Fruit fly (Drosophila melanogaster) whole organism, embryonic: ENCODE data around the gene morgue.

Experiments used
- Asciz ChIP-seq: fragments of 200-800 bp; sonication (Bioruptor generic); optimal IDR thresholded peaks from 2 replicates; lab custom pipeline; 2017; ENCODE audit warnings: missing biosample characterization, mild to moderate bottlenecking, missing genetic modification characterization, missing genetic modification reagents
- BEAF-32 ChIP-seq: fragments of 200-800 bp; sonication (Bioruptor generic); optimal IDR thresholded peaks from 3 replicates; lab custom pipeline; 2017; ENCODE audit warnings: missing biosample characterization, missing genetic modification characterization, mild to moderate bottlenecking, moderate library complexity, missing genetic modification reagents
- Bgb ChIP-seq: fragments of 200-800 bp; sonication (Bioruptor generic); IDR thresholded peaks from 2 replicates; pipeline ENCODE4 v1.3.6; 2022; ENCODE audit warnings: missing biosample characterization, missing genetic modification characterization; ENCODE audit not compliant: partially characterized antibody
- CG10147 ChIP-seq: fragments of 200-800 bp; sonication (Bioruptor generic); optimal IDR thresholded peaks from 2 replicates; lab custom pipeline; 2019; ENCODE audit warnings: missing biosample characterization, mild to moderate bottlenecking, missing genetic modification characterization, moderate library complexity
- CG10267 ChIP-seq: fragments of 200-800 bp; sonication (Bioruptor generic); optimal IDR thresholded peaks from 2 replicates; lab custom pipeline; 2018; ENCODE audit warnings: missing biosample characterization, mild to moderate bottlenecking, missing genetic modification characterization, moderate library complexity
- CG12391 ChIP-seq: fragments of 200-800 bp; sonication (Bioruptor generic); optimal IDR thresholded peaks from 3 replicates; lab custom pipeline; 2018; ENCODE audit warnings: missing biosample characterization, mild to moderate bottlenecking, missing genetic modification characterization, moderate library complexity
- CG13287 ChIP-seq: fragments of 200-800 bp; sonication (Bioruptor generic); IDR thresholded peaks from 2 replicates; pipeline ENCODE4 v1.3.6; 2022; ENCODE audit warnings: missing biosample characterization, missing genetic modification characterization; ENCODE audit not compliant: partially characterized antibody
- CG14050 ChIP-seq: fragments of 200-800 bp; sonication (Bioruptor generic); IDR thresholded peaks from 3 replicates; pipeline ENCODE4 v1.3.6; 2022; ENCODE audit warnings: missing biosample characterization, missing genetic modification characterization
- CG14710 ChIP-seq: fragments of 200-800 bp; sonication (Bioruptor generic); optimal IDR thresholded peaks from 3 replicates; lab custom pipeline; 2019; ENCODE audit warnings: missing biosample characterization, mild to moderate bottlenecking, missing genetic modification characterization, moderate library complexity
- CG14860 ChIP-seq: fragments of 200-800 bp; sonication (Bioruptor generic); IDR thresholded peaks from 3 replicates; pipeline ENCODE4 v1.3.6; 2022; ENCODE audit warnings: missing biosample characterization, missing genetic modification characterization; ENCODE audit not compliant: partially characterized antibody
- CG1603 ChIP-seq: fragments of 200-800 bp; sonication (Bioruptor generic); optimal IDR thresholded peaks from 2 replicates; lab custom pipeline; 2019; ENCODE audit warnings: missing biosample characterization, mild to moderate bottlenecking, missing genetic modification characterization, moderate library complexity
- CG16813 ChIP-seq: fragments of 200-800 bp; sonication (Bioruptor generic); IDR thresholded peaks from 3 replicates; pipeline ENCODE4 v1.3.6; 2022; ENCODE audit warnings: missing biosample characterization, missing genetic modification characterization; ENCODE audit not compliant: partially characterized antibody
- CG17829 ChIP-seq: fragments of 200-800 bp; optimal IDR thresholded peaks from 2 replicates; lab custom pipeline; 2019; ENCODE audit warnings: missing biosample characterization, mild to moderate bottlenecking, missing genetic modification characterization, moderate library complexity
- CG18599 ChIP-seq: fragments of 200-800 bp; sonication (Bioruptor generic); optimal IDR thresholded peaks from 3 replicates; lab custom pipeline; 2017; ENCODE audit warnings: missing biosample characterization, missing genetic modification characterization, mild to moderate bottlenecking, moderate library complexity, missing genetic modification reagents
- CG2116 ChIP-seq: fragments of 200-800 bp; sonication (Bioruptor generic); optimal IDR thresholded peaks from 3 replicates; lab custom pipeline; 2018; ENCODE audit warnings: missing biosample characterization, mild to moderate bottlenecking, missing genetic modification characterization
- CG2129 ChIP-seq: fragments of 200-800 bp; sonication (Bioruptor generic); IDR thresholded peaks from 2 replicates; pipeline ENCODE4 v1.3.6; 2022; ENCODE audit warnings: missing biosample characterization, missing genetic modification characterization; ENCODE audit not compliant: partially characterized antibody
- CG2875 ChIP-seq: fragments of 200-800 bp; sonication (Bioruptor generic); optimal IDR thresholded peaks from 2 replicates; lab custom pipeline; 2017; ENCODE audit warnings: missing biosample characterization, mild to moderate bottlenecking, missing genetic modification characterization, missing genetic modification reagents
- CG31388 ChIP-seq: fragments of 200-800 bp; sonication (Bioruptor generic); optimal IDR thresholded peaks from 2 replicates; lab custom pipeline; 2016; ENCODE audit warnings: missing biosample characterization, missing genetic modification characterization
- CG3163 ChIP-seq: fragments of 200-800 bp; sonication (Bioruptor generic); optimal IDR thresholded peaks from 3 replicates; lab custom pipeline; 2016; ENCODE audit warnings: missing biosample characterization, missing genetic modification characterization
- CG32767 ChIP-seq: fragments of 200-800 bp; sonication (Bioruptor generic); IDR thresholded peaks from 2 replicates; pipeline ENCODE4 v1.3.6; 2022; ENCODE audit warnings: missing biosample characterization, missing genetic modification characterization
- CG3407 ChIP-seq: fragments of 200-800 bp; sonication (Bioruptor generic); optimal IDR thresholded peaks from 2 replicates; lab custom pipeline; 2018; ENCODE audit warnings: missing biosample characterization, mild to moderate bottlenecking, missing genetic modification characterization
- CG34376 ChIP-seq: fragments of 200-800 bp; sonication (Bioruptor generic); optimal IDR thresholded peaks from 2 replicates; lab custom pipeline; 2018; ENCODE audit warnings: missing biosample characterization, mild to moderate bottlenecking, missing genetic modification characterization
- CG42726 ChIP-seq: fragments of 200-800 bp; sonication (Bioruptor generic); IDR thresholded peaks from 2 replicates; pipeline ENCODE4 v1.3.6; 2022; ENCODE audit warnings: missing biosample characterization, missing genetic modification characterization; ENCODE audit not compliant: partially characterized antibody
- CG4328 ChIP-seq: fragments of 200-800 bp; sonication (Bioruptor generic); optimal IDR thresholded peaks from 3 replicates; lab custom pipeline; 2017; ENCODE audit warnings: missing biosample characterization, missing genetic modification reagents, missing genetic modification characterization
- CG4360 ChIP-seq: fragments of 200-800 bp; sonication (Bioruptor generic); IDR thresholded peaks from 2 replicates; pipeline ENCODE4 v1.3.6; 2022; ENCODE audit warnings: missing biosample characterization, missing genetic modification characterization
- CG6791 ChIP-seq: fragments of 200-800 bp; sonication (Bioruptor generic); IDR thresholded peaks from 3 replicates; pipeline ENCODE4 v1.3.6; 2022; ENCODE audit warnings: missing biosample characterization, missing genetic modification characterization; ENCODE audit not compliant: partially characterized antibody
- CG8290 ChIP-seq, 3 experiments: fragments of 200-800 bp; sonication (Bioruptor generic); optimal IDR thresholded peaks; 2 replicates each; lab custom pipeline; 2016 to 2019; ENCODE audit warnings: missing biosample characterization in 3 of 3, missing genetic modification characterization in 3 of 3, mild to moderate bottlenecking in 2 of 3, moderate library complexity in 1 of 3
- Dll ChIP-seq: fragments of 200-800 bp; sonication (Bioruptor generic); IDR thresholded peaks from 4 replicates; pipeline ENCODE4 v1.3.6; 2022; ENCODE audit warnings: missing biosample characterization, missing genetic modification characterization; ENCODE audit not compliant: partially characterized antibody
- Fer3 ChIP-seq: fragments of 200-800 bp; sonication (Bioruptor generic); optimal IDR thresholded peaks from 2 replicates; lab custom pipeline; 2018; ENCODE audit warnings: missing biosample characterization, mild to moderate bottlenecking, missing genetic modification characterization, moderate library complexity
- MBD-R2 ChIP-seq: fragments of 200-800 bp; sonication (Bioruptor generic); IDR thresholded peaks from 2 replicates; pipeline ENCODE4 v1.3.6; 2022; ENCODE audit warnings: missing biosample characterization, missing genetic modification characterization
- Med ChIP-seq: fragments of 200-800 bp; sonication (Bioruptor generic); peaks from one replicate; lab custom pipeline; 2016; ENCODE audit warnings: missing biosample characterization, missing genetic modification characterization, mild to moderate bottlenecking, inconsistent platforms, moderate library complexity
- Opbp ChIP-seq: fragments of 200-800 bp; sonication (Bioruptor generic); IDR thresholded peaks from 3 replicates; pipeline ENCODE4 v1.3.6; 2022; ENCODE audit warnings: missing biosample characterization, missing genetic modification characterization; ENCODE audit not compliant: partially characterized antibody
- Scr ChIP-seq: fragments of 200-800 bp; sonication (Bioruptor generic); IDR thresholded peaks from 2 replicates; pipeline ENCODE4 v1.3.6; 2022; ENCODE audit warnings: missing biosample characterization, missing genetic modification characterization; ENCODE audit not compliant: partially characterized antibody
- Sry-β ChIP-seq: fragments of 200-800 bp; sonication (Bioruptor generic); optimal IDR thresholded peaks from 2 replicates; lab custom pipeline; 2018; ENCODE audit warnings: missing biosample characterization, mild to moderate bottlenecking, missing genetic modification characterization, moderate library complexity
- amos ChIP-seq: fragments of 200-800 bp; sonication (Bioruptor generic); IDR thresholded peaks from 2 replicates; pipeline ENCODE4 v1.3.6; 2022; ENCODE audit warnings: missing biosample characterization, missing genetic modification characterization; ENCODE audit not compliant: partially characterized antibody
- crp ChIP-seq, 2 experiments: fragments of 200-800 bp; sonication (Bioruptor generic); optimal IDR thresholded peaks; 2 replicates in 1 of 2; 3 replicates in 1 of 2; lab custom pipeline; 2017; ENCODE audit warnings: missing biosample characterization in 2 of 2, missing genetic modification characterization in 2 of 2, mild to moderate bottlenecking in 1 of 2, moderate library complexity in 1 of 2
- dysf ChIP-seq: fragments of 200-800 bp; sonication (Bioruptor generic); IDR thresholded peaks from 3 replicates; pipeline ENCODE4 v1.3.6; 2022; ENCODE audit warnings: missing biosample characterization, missing genetic modification characterization
- grau ChIP-seq: fragments of 200-800 bp; optimal IDR thresholded peaks from 3 replicates; lab custom pipeline; 2019; ENCODE audit warnings: missing biosample characterization, mild to moderate bottlenecking, missing genetic modification characterization, moderate library complexity
- inv ChIP-seq: fragments of 200-800 bp; sonication (Bioruptor generic); IDR thresholded peaks from 2 replicates; pipeline ENCODE4 v1.3.6; 2022; ENCODE audit warnings: missing biosample characterization, missing genetic modification characterization; ENCODE audit not compliant: partially characterized antibody
- knrl ChIP-seq: fragments of 200-800 bp; sonication (Bioruptor generic); IDR thresholded peaks from 3 replicates; pipeline ENCODE4 v1.3.6; 2022; ENCODE audit warnings: missing biosample characterization, missing genetic modification characterization; ENCODE audit not compliant: partially characterized antibody
- pzg ChIP-seq: fragments of 200-800 bp; sonication (Bioruptor generic); optimal IDR thresholded peaks from 3 replicates; lab custom pipeline; 2018; ENCODE audit warnings: missing biosample characterization, mild to moderate bottlenecking, missing genetic modification characterization, moderate library complexity
- slbo ChIP-seq: fragments of 200-800 bp; sonication (Bioruptor generic); IDR thresholded peaks from 2 replicates; pipeline ENCODE4 v1.3.6; 2022; ENCODE audit warnings: missing biosample characterization, missing genetic modification characterization
- sna ChIP-seq: fragments of 200-800 bp; sonication (Bioruptor generic); IDR thresholded peaks from 2 replicates; pipeline ENCODE4 v1.3.6; 2022; ENCODE audit warnings: missing biosample characterization, missing genetic modification characterization; ENCODE audit not compliant: partially characterized antibody
- vnd ChIP-seq: fragments of 200-800 bp; sonication (Bioruptor generic); IDR thresholded peaks from 3 replicates; pipeline ENCODE4 v1.3.6; 2022; ENCODE audit warnings: missing biosample characterization, missing genetic modification characterization; ENCODE audit not compliant: partially characterized antibody
- zen2 ChIP-seq: fragments of 200-800 bp; sonication (Bioruptor generic); IDR thresholded peaks from 3 replicates; pipeline ENCODE4 v1.3.6; 2022; ENCODE audit warnings: missing biosample characterization, missing genetic modification characterization; ENCODE audit not compliant: partially characterized antibody

morgue gene

DNA sequence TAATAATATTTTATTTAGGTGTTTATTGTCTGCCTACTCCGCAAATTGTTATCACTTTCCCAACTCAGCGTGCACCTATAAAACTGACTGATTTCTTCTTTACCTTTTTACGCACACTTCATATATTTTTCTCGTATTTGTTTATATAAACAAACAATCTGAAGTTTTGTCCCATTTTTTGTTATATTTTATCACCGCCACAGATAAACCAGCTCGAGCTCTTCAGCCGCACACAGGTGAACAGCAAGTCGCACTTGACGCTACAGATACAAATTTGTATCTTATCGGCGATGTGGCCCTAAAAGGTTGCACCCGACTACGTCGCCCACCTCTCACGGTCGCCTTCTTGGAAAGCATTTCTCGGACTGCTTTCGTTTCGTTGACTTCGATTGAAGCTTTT lies 30.9 kb upstream of the morgue start (continued):
- TF ChIP-seq Fer3 (tag; lab: Kevin White, UChicago) = no peak
- TF ChIP-seq CG17829 = no peak
- peak; percentile 36 for TF ChIP-seq Asciz
- no peak for TF ChIP-seq CG31388 (GFP tag; lab: Kevin White, UChicago)
- peak; percentile 28 for TF ChIP-seq CG3407 (GFP tag; lab: Kevin White, UChicago)
- TF ChIP-seq Med (GFP tag; lab: Kevin White, UChicago) = peak; percentile 40
- no peak for TF ChIP-seq CG2129 (GFP tag; lab: Robert Waterston, UW)
- peak; percentile 13 for TF ChIP-seq CG2875
- no peak for TF ChIP-seq CG6791 (GFP tag; lab: Robert Waterston, UW)

DNA sequence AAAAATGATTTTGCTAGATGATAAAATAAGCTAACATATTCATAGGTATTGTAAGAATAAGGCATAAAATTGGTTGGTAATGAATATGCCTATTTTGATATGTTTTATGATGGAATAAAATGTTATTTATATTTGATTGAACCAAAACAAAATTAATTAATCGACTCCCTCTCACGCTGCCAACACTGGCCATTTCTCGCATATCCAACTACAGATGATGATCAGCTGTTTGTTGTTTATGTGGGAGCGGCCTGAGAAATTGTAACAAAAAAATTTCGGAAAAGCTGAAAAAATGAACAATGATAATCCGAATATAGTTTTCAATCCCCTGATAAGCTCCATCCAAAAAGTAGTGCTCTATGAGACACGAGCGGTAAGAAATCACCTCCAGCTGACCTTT lies 20.5 kb upstream of the morgue start, which contains the start of gene FIG4:
Gene FIG4 (plus strand): TSS at position 229 of the 400 bp plus-strand sequence.
- TF ChIP-seq CG10147 (GFP tag; lab: Kevin White, UChicago) (peak; percentile 9), slbo (no peak), CG1603 (tag; lab: Kevin White, UChicago) (peak; percentile 5), CG2116 (GFP tag; lab: Kevin White, UChicago) (peak; percentile 13), CG32767 (GFP tag; lab: Robert Waterston, UW) (no peak), Sry-β (GFP tag; lab: Kevin White, UChicago) (peak; percentile 90), CG2129 (GFP tag; lab: Robert Waterston, UW) (peak; percentile 82), crp (GFP tag; optimal IDR thresholded peaks at IDR 0.05; lab: Kevin White, UChicago) (peak; percentile 80 to 94), MBD-R2 (GFP tag; lab: Robert Waterston, UW) (peak; percentile 89), CG12391 (peak; percentile 7), zen2 (peak; percentile 89), Opbp (peak; percentile 54; the same call in 1 of the 3 replicates), CG14050 (no peak), Dll (GFP tag; lab: Robert Waterston, UW) (peak; percentile 92), CG34376 (GFP tag; lab: Kevin White, UChicago) (peak; percentile 3), CG8290 (GFP tag; optimal IDR thresholded peaks at IDR 0.05; lab: Kevin White, UChicago) (no peak), CG8290 (tag; optimal IDR thresholded peaks at IDR 0.05; lab: Kevin White, UChicago) (no peak), CG16813 (GFP tag; lab: Robert Waterston, UW) (peak; percentile 64; the same call in 2 of the 3 replicates), Scr (GFP tag; lab: Robert Waterston, UW) (peak; percentile 79), CG42726 (GFP tag; lab: Robert Waterston, UW) (no peak), BEAF-32 (GFP tag; lab: Kevin White, UChicago) (peak; percentile 74), sna (GFP tag; lab: Robert Waterston, UW) (peak; percentile 84), Bgb (GFP tag; lab: Robert Waterston, UW) (peak; percentile 52; the same call in 1 of the 2 replicates), grau (peak; percentile 10), vnd (GFP tag; lab: Robert Waterston, UW) (0 out of 3 replicates have a peak, but pooled peaks have one; percentile 23), Med (GFP tag; lab: Kevin White, UChicago) (peak; percentile 45), CG10267 (tag; lab: Kevin White, UChicago) (peak; percentile 35), CG18599 (no peak), knrl (GFP tag; lab: Robert Waterston, UW) (peak; percentile 42; the same call in 2 of the 3 replicates), CG14860 (GFP tag; lab: Robert Waterston, UW) (no peak; the same call in 2 of the 3 replicates), dysf (GFP tag; lab: Robert Waterston, UW) (no peak), amos (GFP tag; lab: Robert Waterston, UW) (peak; percentile 57), pzg (GFP tag; lab: Kevin White, UChicago) (peak; percentile 23), CG13287 (GFP tag; lab: Robert Waterston, UW) (peak; percentile 86), CG4328 (no peak), inv (GFP tag; lab: Robert Waterston, UW) (peak; percentile 48), CG14710 (tag; lab: Kevin White, UChicago) (peak; percentile 33), CG3163 (no peak), CG4360 (GFP tag; lab: Robert Waterston, UW) (no peak)
